Worm (Caenorhabditis elegans) whole organism, L1 larva: ENCODE measurements around the gene hpo-31.

ENCODE experiments used
- C34B4.2 ChIP-seq: sonication (generic microtip); optimal IDR thresholded peaks from 2 replicates; lab custom pipeline; 2017; ENCODE audit warnings: mild to moderate bottlenecking, missing genetic modification characterization, missing compliant biosample characterization
- alr-1 ChIP-seq: fragments of 200-800 bp; sonication (Bioruptor generic); optimal IDR thresholded peaks from 2 replicates; lab custom pipeline; 2018; ENCODE audit warnings: borderline replicate concordance, mild to moderate bottlenecking, missing genetic modification characterization, missing compliant biosample characterization
- fkh-10 ChIP-seq: sonication (generic microtip); optimal IDR thresholded peaks from 2 replicates; lab custom pipeline; 2017; ENCODE audit warnings: missing biosample characterization, missing genetic modification reagents, missing genetic modification characterization
- fos-1 ChIP-seq: fragments of 150-350 bp; optimal IDR thresholded peaks from 2 replicates; lab custom pipeline; 2014; ENCODE audit warnings: missing biosample characterization, missing genetic modification characterization
- lin-13 ChIP-seq: fragments of 150-350 bp; optimal IDR thresholded peaks from 2 replicates; lab custom pipeline; 2014; ENCODE audit warnings: missing biosample characterization, missing genetic modification reagents, missing genetic modification characterization
- nhr-11 ChIP-seq: fragments of 150-350 bp; optimal IDR thresholded peaks from 2 replicates; lab custom pipeline; 2014; ENCODE audit warnings: missing biosample characterization, missing genetic modification characterization
- nhr-20 ChIP-seq: sonication (generic microtip); optimal IDR thresholded peaks from 2 replicates; lab custom pipeline; 2016; ENCODE audit warnings: mild to moderate bottlenecking, missing genetic modification characterization, missing compliant biosample characterization
- nhr-237 ChIP-seq: fragments of 150-350 bp; optimal IDR thresholded peaks from 2 replicates; lab custom pipeline; 2014; ENCODE audit warnings: missing biosample characterization, missing genetic modification characterization
- nhr-77 ChIP-seq: fragments of 150-350 bp; optimal IDR thresholded peaks from 2 replicates; lab custom pipeline; 2014; ENCODE audit warnings: missing biosample characterization, missing genetic modification characterization
- nhr-90 ChIP-seq: sonication (generic microtip); optimal IDR thresholded peaks from 2 replicates; lab custom pipeline; 2016; ENCODE audit warnings: mild to moderate bottlenecking, missing genetic modification characterization, missing compliant biosample characterization; ENCODE audit not compliant: poor library complexity
- pqm-1 ChIP-seq: sonication (generic microtip); optimal IDR thresholded peaks from 3 replicates; lab custom pipeline; 2017; ENCODE audit warnings: missing biosample characterization, missing genetic modification characterization

- TF ChIP-seq nhr-20 (no peak), nhr-237 (tag; lab: Kevin White, UChicago) (no peak), pqm-1 (no peak), nhr-90 (no peak), alr-1 (tag; lab: Kevin White, UChicago) (no peak), fos-1 (tag; lab: Kevin White, UChicago) (no peak), lin-13 (GFP tag; lab: Kevin White, UChicago) (no peak), nhr-11 (tag; lab: Kevin White, UChicago) (no peak), C34B4.2 (no peak), nhr-77 (no peak), fkh-10 (GFP tag; lab: Kevin White, UChicago) (no peak)
Measured at ce11 chrV:13827920-13828319, 5.1 kb downstream of the hpo-31 start, which contains the start of gene nrf-5.
